Worm (Caenorhabditis elegans) whole organism, L2 larva: ENCODE measurements around the gene F42H10.3.

Experiments used
- C34F6.9 ChIP-seq: fragments of 150-350 bp; optimal IDR thresholded peaks from 2 replicates; lab custom pipeline; 2014; ENCODE audit warnings: missing biosample characterization, missing genetic modification characterization
- F13H6.1 ChIP-seq: sonication (generic microtip); optimal IDR thresholded peaks from 2 replicates; lab custom pipeline; 2016; ENCODE audit warnings: missing genetic modification characterization, missing compliant biosample characterization
- R02D3.7 ChIP-seq: fragments of 150-350 bp; optimal IDR thresholded peaks from 2 replicates; lab custom pipeline; 2014; ENCODE audit warnings: missing biosample characterization, missing genetic modification characterization
- Y55F3AM.14 ChIP-seq: fragments of 200-800 bp; sonication (Bioruptor generic); optimal IDR thresholded peaks from 2 replicates; lab custom pipeline; 2018; ENCODE audit warnings: mild to moderate bottlenecking, missing genetic modification characterization, missing compliant biosample characterization
- ZK546.5 ChIP-seq: sonication (generic microtip); optimal IDR thresholded peaks from 2 replicates; lab custom pipeline; 2017; ENCODE audit warnings: missing biosample characterization, missing genetic modification characterization
- alr-1 ChIP-seq: fragments of 150-350 bp; optimal IDR thresholded peaks from 2 replicates; lab custom pipeline; 2014; ENCODE audit warnings: missing biosample characterization, missing genetic modification characterization
- aly-2 ChIP-seq: fragments of 150-350 bp; optimal IDR thresholded peaks from 2 replicates; lab custom pipeline; 2014; ENCODE audit warnings: missing biosample characterization, missing genetic modification characterization
- ama-1 ChIP-seq: fragments of 150-350 bp; optimal IDR thresholded peaks from 2 replicates; lab custom pipeline; 2018; ENCODE audit warnings: inconsistent platforms
- blmp-1 ChIP-seq: sonication (generic microtip); optimal IDR thresholded peaks from 2 replicates; lab custom pipeline; 2017; ENCODE audit warnings: missing genetic modification characterization, mild to moderate bottlenecking, missing compliant biosample characterization, antibody characterized with exemption, moderate library complexity; ENCODE audit not compliant: insufficient read depth
- ceh-16 ChIP-seq: fragments of 150-350 bp; optimal IDR thresholded peaks from 2 replicates; lab custom pipeline; 2014; ENCODE audit warnings: missing biosample characterization, missing genetic modification characterization
- ceh-82 ChIP-seq: fragments of 150-350 bp; optimal IDR thresholded peaks from 2 replicates; lab custom pipeline; 2014; ENCODE audit warnings: missing biosample characterization, missing genetic modification characterization
- crh-2 ChIP-seq: sonication (generic microtip); optimal IDR thresholded peaks from 2 replicates; lab custom pipeline; 2017; ENCODE audit warnings: missing biosample characterization, missing genetic modification characterization
- dmd-4 ChIP-seq: sonication (generic microtip); optimal IDR thresholded peaks from 2 replicates; lab custom pipeline; 2017; ENCODE audit warnings: missing biosample characterization, missing genetic modification characterization
- egl-27 ChIP-seq: sonication (generic microtip); optimal IDR thresholded peaks from 3 replicates; lab custom pipeline; 2017; ENCODE audit warnings: missing biosample characterization, missing genetic modification reagents, missing genetic modification characterization
- elt-1 ChIP-seq: fragments of 150-350 bp; optimal IDR thresholded peaks from 2 replicates; lab custom pipeline; 2014; ENCODE audit warnings: missing biosample characterization, missing genetic modification characterization
- elt-3 ChIP-seq: sonication (generic microtip); optimal IDR thresholded peaks from 2 replicates; lab custom pipeline; 2017; ENCODE audit warnings: missing biosample characterization, missing genetic modification characterization
- fos-1 ChIP-seq: fragments of 150-350 bp; optimal IDR thresholded peaks from 2 replicates; lab custom pipeline; 2014; ENCODE audit warnings: missing biosample characterization, missing genetic modification characterization
- gmeb-1 ChIP-seq: fragments of 150-350 bp; optimal IDR thresholded peaks from 2 replicates; lab custom pipeline; 2014; ENCODE audit warnings: missing biosample characterization, missing genetic modification characterization
- lin-11 ChIP-seq: fragments of 150-350 bp; sonication (generic microtip); optimal IDR thresholded peaks from 2 replicates; lab custom pipeline; 2014; ENCODE audit warnings: missing biosample characterization, missing genetic modification characterization, inconsistent platforms, mixed read lengths
- lin-13 ChIP-seq: fragments of 150-350 bp; optimal IDR thresholded peaks from 2 replicates; lab custom pipeline; 2014; ENCODE audit warnings: missing biosample characterization, missing genetic modification reagents, missing genetic modification characterization
- lin-39 ChIP-seq: fragments of 150-350 bp; optimal IDR thresholded peaks from 2 replicates; lab custom pipeline; 2014; ENCODE audit warnings: missing biosample characterization, missing genetic modification reagents, missing genetic modification characterization
- lsy-2 ChIP-seq, 2 experiments: fragments of 150-350 bp in 1 of 2; sonication (generic microtip) in 1 of 2; optimal IDR thresholded peaks; 2 replicates each; lab custom pipeline; 2014 to 2017; ENCODE audit warnings: missing biosample characterization in 2 of 2, missing genetic modification characterization in 2 of 2
- mab-5 ChIP-seq: fragments of 150-350 bp; optimal IDR thresholded peaks from 2 replicates; lab custom pipeline; 2014; ENCODE audit warnings: missing biosample characterization, missing genetic modification characterization
- mbf-1 ChIP-seq: sonication (generic microtip); optimal IDR thresholded peaks from 2 replicates; lab custom pipeline; 2017; ENCODE audit warnings: missing biosample characterization, missing genetic modification characterization
- mdl-1 ChIP-seq, 2 experiments: fragments of 150-350 bp in 1 of 2; sonication (generic microtip) in 1 of 2; optimal IDR thresholded peaks; 2 replicates each; lab custom pipeline; 2017; ENCODE audit warnings: missing biosample characterization in 2 of 2, missing genetic modification characterization in 2 of 2
- nhr-10 ChIP-seq: sonication (generic microtip); optimal IDR thresholded peaks from 2 replicates; lab custom pipeline; 2017; ENCODE audit warnings: missing biosample characterization, missing genetic modification characterization
- nhr-11 ChIP-seq: fragments of 150-350 bp; optimal IDR thresholded peaks from 2 replicates; lab custom pipeline; 2014; ENCODE audit warnings: missing biosample characterization, missing genetic modification characterization
- nhr-12 ChIP-seq: fragments of 150-350 bp; optimal IDR thresholded peaks from 2 replicates; lab custom pipeline; 2014; ENCODE audit warnings: missing biosample characterization, missing genetic modification characterization
- nhr-129 ChIP-seq: fragments of 150-350 bp; optimal IDR thresholded peaks from 2 replicates; lab custom pipeline; 2014; ENCODE audit warnings: missing biosample characterization, missing genetic modification characterization
- nhr-21 ChIP-seq: fragments of 150-350 bp; optimal IDR thresholded peaks from 2 replicates; lab custom pipeline; 2014; ENCODE audit warnings: missing biosample characterization, missing genetic modification characterization
- nhr-23 ChIP-seq: fragments of 150-350 bp; optimal IDR thresholded peaks from 2 replicates; lab custom pipeline; 2014; ENCODE audit warnings: missing biosample characterization, missing genetic modification reagents, missing genetic modification characterization
- nhr-237 ChIP-seq: fragments of 150-350 bp; optimal IDR thresholded peaks from 2 replicates; lab custom pipeline; 2014; ENCODE audit warnings: missing biosample characterization, missing genetic modification characterization
- nhr-25 ChIP-seq: fragments of 150-350 bp; sonication (generic microtip); optimal IDR thresholded peaks from 3 replicates; lab custom pipeline; 2014; ENCODE audit warnings: missing biosample characterization, missing genetic modification characterization
- nhr-6 ChIP-seq: fragments of 150-350 bp; optimal IDR thresholded peaks from 2 replicates; lab custom pipeline; 2014; ENCODE audit warnings: missing biosample characterization, missing genetic modification characterization
- nhr-77 ChIP-seq: fragments of 150-350 bp; optimal IDR thresholded peaks from 2 replicates; lab custom pipeline; 2014; ENCODE audit warnings: missing biosample characterization, missing genetic modification characterization
- peb-1 ChIP-seq: fragments of 150-350 bp; optimal IDR thresholded peaks from 2 replicates; lab custom pipeline; 2014; ENCODE audit warnings: missing biosample characterization, missing genetic modification characterization
- sem-4 ChIP-seq: fragments of 150-350 bp; optimal IDR thresholded peaks from 2 replicates; lab custom pipeline; 2014; ENCODE audit warnings: missing biosample characterization, missing genetic modification reagents, missing genetic modification characterization
- skn-1 ChIP-seq: sonication (generic microtip); optimal IDR thresholded peaks from 2 replicates; lab custom pipeline; 2017; ENCODE audit warnings: missing biosample characterization, missing genetic modification characterization
- sma-3 ChIP-seq: sonication (generic microtip); optimal IDR thresholded peaks from 2 replicates; lab custom pipeline; 2016; ENCODE audit warnings: missing genetic modification reagents, missing genetic modification characterization, missing compliant biosample characterization
- sma-9 ChIP-seq, 2 experiments: fragments of 150-350 bp in 1 of 2; sonication (generic microtip) in 1 of 2; optimal IDR thresholded peaks; 2 replicates each; lab custom pipeline; 2014 to 2016; ENCODE audit warnings: missing genetic modification characterization in 2 of 2, mild to moderate bottlenecking in 1 of 2, missing biosample characterization in 1 of 2, missing compliant biosample characterization in 1 of 2, missing genetic modification reagents in 1 of 2, moderate library complexity in 1 of 2
- snpc-4 ChIP-seq: fragments of 150-350 bp; optimal IDR thresholded peaks from 2 replicates; lab custom pipeline; 2014; ENCODE audit warnings: missing biosample characterization, missing genetic modification characterization
- unc-39 ChIP-seq: fragments of 150-350 bp; optimal IDR thresholded peaks from 2 replicates; lab custom pipeline; 2014; ENCODE audit warnings: missing biosample characterization, missing genetic modification characterization
- unc-55 ChIP-seq: fragments of 150-350 bp; sonication (generic microtip); optimal IDR thresholded peaks from 3 replicates; lab custom pipeline; 2014; ENCODE audit warnings: missing biosample characterization, missing genetic modification reagents, missing genetic modification characterization
- unc-62 ChIP-seq: fragments of 150-350 bp; optimal IDR thresholded peaks from 2 replicates; lab custom pipeline; 2014; ENCODE audit warnings: missing biosample characterization, missing genetic modification reagents, missing genetic modification characterization
- zag-1 ChIP-seq: fragments of 150-350 bp; optimal IDR thresholded peaks from 2 replicates; lab custom pipeline; 2014; ENCODE audit warnings: missing biosample characterization, missing genetic modification characterization
- ztf-1 ChIP-seq: fragments of 200-800 bp; sonication (Bioruptor generic); conservative IDR thresholded peaks from 2 replicates; pipeline ENCODE4 v1.3.6; 2022; ENCODE audit warnings: missing genetic modification characterization, missing compliant biosample characterization
- ztf-11 ChIP-seq: sonication (generic microtip); optimal IDR thresholded peaks from 2 replicates; lab custom pipeline; 2017; ENCODE audit warnings: missing biosample characterization, missing genetic modification characterization
- ztf-4 ChIP-seq: fragments of 150-350 bp; optimal IDR thresholded peaks from 2 replicates; lab custom pipeline; 2014; ENCODE audit warnings: missing biosample characterization, missing genetic modification characterization

The F42H10.3 gene

ce11 chrIII:8443557-8444131 lies 40.3 kb upstream of the F42H10.3 start, which contains the start of gene ufbp-1:
Gene ufbp-1 (minus strand): TSS chrIII:8443607.
- no peak for TF ChIP-seq mbf-1 (tag; lab: Kevin White, UChicago)
- TF ChIP-seq nhr-11 = no peak
- no peak for TF ChIP-seq nhr-237 (tag; lab: Kevin White, UChicago)
- TF ChIP-seq lin-39 (tag; lab: Kevin White, UChicago) = no peak
- peak; percentile 0 for TF ChIP-seq sma-9 (GFP tag; optimal IDR thresholded peaks at IDR 0.05; lab: Kevin White, UChicago)
- no peak for TF ChIP-seq sma-9 (tag; optimal IDR thresholded peaks at IDR 0.05; lab: Kevin White, UChicago)
- TF ChIP-seq nhr-23 (tag; lab: Kevin White, UChicago) = no peak
- TF ChIP-seq ztf-11 = no peak
- TF ChIP-seq ama-1 (lab: Kevin White, UChicago) = peak; percentile 100
- peak; percentile 57 for TF ChIP-seq nhr-12 (tag; lab: Kevin White, UChicago)
- TF ChIP-seq lin-11 = peak; percentile 18
- TF ChIP-seq nhr-6 (tag; lab: Kevin White, UChicago) = no peak
- no peak for TF ChIP-seq mdl-1 (tag; optimal IDR thresholded peaks at IDR 0.05; lab: Kevin White, UChicago)
- peak; percentile 15 for TF ChIP-seq nhr-25 (tag; lab: Kevin White, UChicago)
- TF ChIP-seq lsy-2 (tag; optimal IDR thresholded peaks at IDR 0.05; lab: Kevin White, UChicago) = peak in 1 of 2 experiments; percentile 89
- TF ChIP-seq mab-5 (tag; lab: Kevin White, UChicago) = peak; percentile 5
- TF ChIP-seq unc-62 (GFP tag; lab: Kevin White, UChicago) = no peak
- no peak for TF ChIP-seq egl-27
- peak; percentile 35 for TF ChIP-seq sma-3 (GFP tag; lab: Kevin White, UChicago)
- peak; percentile 67 for TF ChIP-seq Y55F3AM.14 (GFP tag; lab: Kevin White, UChicago)
- TF ChIP-seq unc-55 = peak; percentile 38
- no peak for TF ChIP-seq dmd-4 (tag; lab: Kevin White, UChicago)
- TF ChIP-seq nhr-21 = no peak
- TF ChIP-seq nhr-10 (tag; lab: Kevin White, UChicago) = no peak
- no peak for TF ChIP-seq blmp-1
- TF ChIP-seq zag-1 (tag; lab: Kevin White, UChicago) = no peak
- TF ChIP-seq C34F6.9 (tag; lab: Kevin White, UChicago) = peak; percentile 93
- TF ChIP-seq R02D3.7 (tag; lab: Kevin White, UChicago) = no peak
- no peak for TF ChIP-seq ceh-16 (tag; lab: Kevin White, UChicago)
- TF ChIP-seq elt-1 (tag; lab: Kevin White, UChicago) = no peak
- TF ChIP-seq ztf-1 (GFP tag; lab: Robert Waterston, UW) = no peak
- TF ChIP-seq gmeb-1 (tag; lab: Kevin White, UChicago) = peak; percentile 66
- no peak for TF ChIP-seq unc-39 (tag; lab: Kevin White, UChicago)
- TF ChIP-seq elt-3 (tag; lab: Kevin White, UChicago) = no peak
- TF ChIP-seq nhr-77 = no peak
- peak; percentile 94 for TF ChIP-seq skn-1
- TF ChIP-seq fos-1 (tag; lab: Kevin White, UChicago) = peak; percentile 33
- TF ChIP-seq snpc-4 (tag; lab: Kevin White, UChicago) = no peak
- peak; percentile 71 for TF ChIP-seq sem-4 (tag; lab: Kevin White, UChicago)
- TF ChIP-seq aly-2 = no peak
- no peak for TF ChIP-seq peb-1 (tag; lab: Kevin White, UChicago)
- TF ChIP-seq ceh-82 (tag; lab: Kevin White, UChicago) = no peak
- TF ChIP-seq nhr-129 (tag; lab: Kevin White, UChicago) = peak; percentile 25
- no peak for TF ChIP-seq ZK546.5 (tag; lab: Kevin White, UChicago)
- TF ChIP-seq crh-2 = peak; percentile 96
- TF ChIP-seq ztf-4 (tag; lab: Kevin White, UChicago) = peak; percentile 100
- peak; percentile 75 for TF ChIP-seq lin-13 (GFP tag; lab: Kevin White, UChicago)
- peak; percentile 11 for TF ChIP-seq F13H6.1
- TF ChIP-seq alr-1 = no peak
